Worm (Caenorhabditis elegans): ENCODE measurements around the gene F40H6.5.
"Not testable (repeated sequence)": the region's sequence is repeated elsewhere in the genome, so short reads cannot be mapped to it uniquely, and the experiment has no call there.

The F40H6.5 gene

ce11 chrIII:6019512-6020209 is 35.9 kb downstream of the F40H6.5 start, which contains the start of the genes npp-10 and cyk-3 (continued):
- TF ChIP-seq lsy-2 (tag; optimal IDR thresholded peaks at IDR 0.05) = peak in 1 of 2 experiments; percentile 78
- TF ChIP-seq nhr-85 (tag) = peak; percentile 75
- peak; percentile 59 for TF ChIP-seq F16B12.6 (tag; optimal IDR thresholded peaks at IDR 0.05)
- TF ChIP-seq efl-3 (GFP tag; optimal IDR thresholded peaks at IDR 0.05) = no peak
- TF ChIP-seq tlp-1 (tag; optimal IDR thresholded peaks at IDR 0.05) = no peak

ce11 chrIII:6013027-6013426 is 42.6 kb downstream of the F40H6.5 start:
- TF ChIP-seq ztf-11 (tag; optimal IDR thresholded peaks at IDR 0.05) (peak in 1 of 2 experiments; percentile 20), efl-1 (optimal IDR thresholded peaks at IDR 0.05) (peak in 1 of 2 experiments; percentile 27), xbp-1 (tag; optimal IDR thresholded peaks at IDR 0.05) (peak; percentile 2), nhr-71 (tag; optimal IDR thresholded peaks at IDR 0.05) (peak; percentile 41), nhr-19 (GFP tag; conservative IDR thresholded peaks at IDR 0.05) (peak; percentile 33; the same call in 1 of the 2 replicates), nhr-47 (tag; optimal IDR thresholded peaks at IDR 0.05) (peak; percentile 46), unc-86 (tag; optimal IDR thresholded peaks at IDR 0.05) (peak; percentile 24), dsc-1 (tag; optimal IDR thresholded peaks at IDR 0.05) (peak; percentile 1), snu-23 (GFP tag; optimal IDR thresholded peaks at IDR 0.05) (peak; percentile 7), rnt-1 (tag; optimal IDR thresholded peaks at IDR 0.05) (peak; percentile 41)
- TF ChIP-seq efl-1 (GFP tag; optimal IDR thresholded peaks at IDR 0.05 in 1 of 2) = not testable (repeated sequence)

- no peak for TF ChIP-seq ztf-4 (tag; optimal IDR thresholded peaks at IDR 0.05)
- TF ChIP-seq swsn-7 (tag; optimal IDR thresholded peaks at IDR 0.05) = no peak
- TF ChIP-seq rnt-1 (tag; optimal IDR thresholded peaks at IDR 0.05) = no peak
- TF ChIP-seq lin-35 (GFP tag; optimal IDR thresholded peaks at IDR 0.05) = no peak
- TF ChIP-seq dsc-1 (tag; optimal IDR thresholded peaks at IDR 0.05) = no peak
These were observed 44.3 kb downstream of the F40H6.5 start for ce11 chrIII:6011310-6011709.

ce11 chrIII:6008989-6009610 is 46.5 kb downstream of the F40H6.5 start, which contains the start of the genes gcna-1 and eftu-2:
TSS of gene gcna-1 (minus strand) at chrIII:6009084.
TSS of gene eftu-2 (plus strand) at chrIII:6009560.
- TF ChIP-seq dpl-1 (GFP tag; optimal IDR thresholded peaks at IDR 0.05) (peak; percentile 77 to 86 (median 80)), unc-86 (tag; optimal IDR thresholded peaks at IDR 0.05) (peak; percentile 45), swsn-7 (tag; optimal IDR thresholded peaks at IDR 0.05) (peak; percentile 60), elt-3 (tag; optimal IDR thresholded peaks at IDR 0.05) (peak in 1 of 6 experiments; percentile 3), mdl-1 (tag; optimal IDR thresholded peaks at IDR 0.05) (peak in 1 of 2 experiments; percentile 25), lin-39 (tag; optimal IDR thresholded peaks at IDR 0.05) (no peak), nhr-47 (tag; optimal IDR thresholded peaks at IDR 0.05) (peak; percentile 72), xbp-1 (tag; optimal IDR thresholded peaks at IDR 0.05) (peak; percentile 60), nhr-90 (tag; optimal IDR thresholded peaks at IDR 0.05; ENCODE audit: poor library complexity) (peak; percentile 43), efl-3 (GFP tag; optimal IDR thresholded peaks at IDR 0.05) (no peak), irx-1 (tag; optimal IDR thresholded peaks at IDR 0.05) (peak; percentile 56), mef-2 (tag; optimal IDR thresholded peaks at IDR 0.05) (no peak), nhr-77 (tag; optimal IDR thresholded peaks at IDR 0.05) (no peak), nhr-28 (tag; optimal IDR thresholded peaks at IDR 0.05) (no peak), zip-4 (GFP tag; optimal IDR thresholded peaks at IDR 0.05) (no peak), lin-14 (GFP tag; optimal IDR thresholded peaks at IDR 0.05) (peak; percentile 54), C16A3.4 (tag; optimal IDR thresholded peaks at IDR 0.05) (peak; percentile 38), nhr-20 (tag; optimal IDR thresholded peaks at IDR 0.05) (peak; percentile 64), F16B12.6 (tag; optimal IDR thresholded peaks at IDR 0.05) (peak; percentile 76), isw-1 (GFP tag; IDR thresholded peaks at IDR 0.05) (peak; percentile 47), lin-35 (GFP tag; optimal IDR thresholded peaks at IDR 0.05) (peak; percentile 78 to 87), lsy-2 (tag; optimal IDR thresholded peaks at IDR 0.05) (peak; percentile 78 to 97), efl-1 (optimal IDR thresholded peaks at IDR 0.05) (peak; percentile 58 to 84), efl-1 (GFP tag; optimal IDR thresholded peaks at IDR 0.05 in 1 of 2) (peak; percentile 87 to 98), egl-13 (tag; optimal IDR thresholded peaks at IDR 0.05) (peak; percentile 61), nhr-71 (tag; optimal IDR thresholded peaks at IDR 0.05) (peak; percentile 77), nhr-85 (tag) (peak; percentile 69), snu-23 (GFP tag; optimal IDR thresholded peaks at IDR 0.05) (peak; percentile 68), rnt-1 (tag; optimal IDR thresholded peaks at IDR 0.05) (no peak), dsc-1 (tag; optimal IDR thresholded peaks at IDR 0.05) (peak; percentile 53), fos-1 (tag; optimal IDR thresholded peaks at IDR 0.05) (no peak), vab-15 (tag; optimal IDR thresholded peaks at IDR 0.05) (no peak), nhr-19 (GFP tag; conservative IDR thresholded peaks at IDR 0.05) (peak; percentile 8; the same call in 1 of the 2 replicates), tbx-2 (tag; optimal IDR thresholded peaks at IDR 0.05) (peak; percentile 66), snpc-4 (tag; optimal IDR thresholded peaks at IDR 0.05) (peak; percentile 31), lin-13 (GFP tag; optimal IDR thresholded peaks at IDR 0.05) (peak; percentile 19), nhr-84 (tag; optimal IDR thresholded peaks at IDR 0.05) (no peak), lin-15B (tag; optimal IDR thresholded peaks at IDR 0.05) (no peak)

All from whole organism, L1 larva.